Worm (Caenorhabditis elegans): ENCODE results near the gene F13A7.7.

ce11 chrV:16405366-16405765, 21.7 kb upstream of the F13A7.7 start:
- TF ChIP-seq him-1 (tag; optimal IDR thresholded peaks at IDR 0.05): no peak
- TF ChIP-seq dao-5 (tag; optimal IDR thresholded peaks at IDR 0.05): no peak
- TF ChIP-seq W03F9.2 (tag; optimal IDR thresholded peaks at IDR 0.05): no peak

All from whole organism, L4/young adult.